Worm (Caenorhabditis elegans): ENCODE results near the gene R05D8.7.

The R05D8.7 gene

DNA sequence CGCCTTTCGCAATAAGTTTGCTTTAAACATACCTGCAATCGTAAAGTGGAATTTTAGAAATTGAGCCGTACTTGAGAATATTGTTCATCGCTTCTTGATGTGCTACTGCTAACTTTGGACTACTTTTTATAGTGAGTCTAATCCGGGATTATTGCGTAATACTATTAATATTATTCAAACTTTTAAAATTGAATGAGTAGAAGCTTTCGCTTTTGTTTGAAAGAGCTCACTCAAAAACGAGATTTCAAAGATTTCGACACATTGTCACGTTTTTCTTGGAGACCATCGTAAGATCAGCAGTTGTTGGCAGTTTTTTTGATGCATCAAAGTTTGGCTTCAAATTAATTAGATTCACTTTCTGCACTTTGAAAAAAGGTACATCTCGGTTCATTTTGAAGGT lies 49.5 kb downstream of the R05D8.7 start, which contains the start of gene srt-28:
Gene srt-28, minus strand, starts transcription at position 101 of the 400 bp plus-strand sequence.
- no peak for TF ChIP-seq aha-1 (tag)
- TF ChIP-seq aly-2 (tag; optimal IDR thresholded peaks at IDR 0.05) = no peak
- no peak for TF ChIP-seq madf-9 (GFP tag; conservative IDR thresholded peaks at IDR 0.05)
- no peak for TF ChIP-seq lir-3 (tag; optimal IDR thresholded peaks at IDR 0.05)
- no peak for TF ChIP-seq duxl-1 (tag; optimal IDR thresholded peaks at IDR 0.05; ENCODE audit: poor library complexity)
